Worm (Caenorhabditis elegans): ENCODE measurements around the gene cept-2.

Gene cept-2

ce11 chrV:14355738-14356368, 8.3 kb downstream of the cept-2 start, which contains the start of gene cyn-1:
cyn-1 (plus strand) TSS chrV:14356076.
- TF ChIP-seq ama-1 (optimal IDR thresholded peaks at IDR 0.05) = peak; percentile 20
- TF ChIP-seq ama-1 (GFP tag; optimal IDR thresholded peaks at IDR 0.05) = no peak
- peak; percentile 19 for TF ChIP-seq unc-130 (GFP tag; optimal IDR thresholded peaks at IDR 0.05)
- peak; percentile 75 for TF ChIP-seq dpl-1 (GFP tag; optimal IDR thresholded peaks at IDR 0.05)
- TF ChIP-seq ztf-26 (tag; optimal IDR thresholded peaks at IDR 0.05) = peak; percentile 42
- TF ChIP-seq F33H1.4 (GFP tag; IDR thresholded peaks at IDR 0.05) = 0 out of 2 replicates have a peak, but pooled peaks have one; percentile 52
- TF ChIP-seq hsf-1 (GFP tag; IDR thresholded peaks at IDR 0.05) = 0 out of 2 replicates have a peak, but pooled peaks have one; percentile 9
- no peak for TF ChIP-seq Y95B8A.8 (GFP tag; IDR thresholded peaks at IDR 0.05)
- peak; percentile 82 for TF ChIP-seq B0336.3 (GFP tag; IDR thresholded peaks at IDR 0.05)
- no peak for TF ChIP-seq rec-8 (tag; optimal IDR thresholded peaks at IDR 0.05)
- peak; percentile 45 for TF ChIP-seq xnd-1 (tag; optimal IDR thresholded peaks at IDR 0.05)
- peak; percentile 96 for TF ChIP-seq ztf-18 (tag; optimal IDR thresholded peaks at IDR 0.05)
- no peak for TF ChIP-seq F37B4.10 (GFP tag; IDR thresholded peaks at IDR 0.05)
- peak; percentile 53 for TF ChIP-seq hmg-1.2 (GFP tag; IDR thresholded peaks at IDR 0.05)
- TF ChIP-seq madf-3 (GFP tag; IDR thresholded peaks at IDR 0.05) = no peak
- no peak for TF ChIP-seq F49E8.2 (tag; optimal IDR thresholded peaks at IDR 0.05; ENCODE audit: insufficient read depth)
- TF ChIP-seq him-1 (tag; optimal IDR thresholded peaks at IDR 0.05) = peak; percentile 59
- TF ChIP-seq attf-5 (GFP tag; optimal IDR thresholded peaks at IDR 0.05) = peak; percentile 32
- peak; percentile 55 for TF ChIP-seq hrde-1 (tag; optimal IDR thresholded peaks at IDR 0.05; ENCODE audit: borderline replicate concordance)
- TF ChIP-seq F23B12.7 (tag; optimal IDR thresholded peaks at IDR 0.05; ENCODE audit: insufficient read depth) = peak; percentile 58
- TF ChIP-seq nfyb-1 (GFP tag; IDR thresholded peaks at IDR 0.05) = peak; percentile 70
- TF ChIP-seq nhr-179 (tag; optimal IDR thresholded peaks at IDR 0.05) = no peak
- TF ChIP-seq ceh-91 (GFP tag; IDR thresholded peaks at IDR 0.05) = 0 out of 2 replicates have a peak, but pooled peaks have one; percentile 11
- no peak for TF ChIP-seq ceh-27 (GFP tag; optimal IDR thresholded peaks at IDR 0.05)
- peak; percentile 34; the same call in 1 of the 2 replicates for TF ChIP-seq madf-8 (GFP tag; conservative IDR thresholded peaks at IDR 0.05)
- peak; percentile 54; the same call in 1 of the 2 replicates for TF ChIP-seq D2030.7 (GFP tag; IDR thresholded peaks at IDR 0.05)
- no peak for TF ChIP-seq F55B11.4 (tag; optimal IDR thresholded peaks at IDR 0.05; ENCODE audit: borderline replicate concordance, insufficient read depth)
- TF ChIP-seq F10E7.11 (tag; optimal IDR thresholded peaks at IDR 0.05) = no peak
- TF ChIP-seq snpc-4 (GFP tag; optimal IDR thresholded peaks at IDR 0.05) = no peak
- peak; percentile 42 to 75 (median 59) for TF ChIP-seq snpc-4 (tag; optimal IDR thresholded peaks at IDR 0.05)
- TF ChIP-seq mcd-1 (GFP tag; IDR thresholded peaks at IDR 0.05) = peak; percentile 82
- peak; percentile 67 for TF ChIP-seq dox-1 (GFP tag; IDR thresholded peaks at IDR 0.05)
- no peak for TF ChIP-seq F52B5.7 (tag; optimal IDR thresholded peaks at IDR 0.05)
- TF ChIP-seq lin-40 (tag; optimal IDR thresholded peaks at IDR 0.05) = peak; percentile 81
- peak; percentile 25; the same call in 1 of the 2 replicates for TF ChIP-seq K11D2.4 (GFP tag; IDR thresholded peaks at IDR 0.05)
- TF ChIP-seq snpc-1.1 (tag; optimal IDR thresholded peaks at IDR 0.05; ENCODE audit: insufficient read depth) = peak; percentile 43
- TF ChIP-seq Y79H2A.3 (GFP tag; conservative IDR thresholded peaks at IDR 0.05) = 0 out of 2 replicates have a peak, but pooled peaks have one; percentile 23
- no peak for TF ChIP-seq ets-4 (GFP tag; optimal IDR thresholded peaks at IDR 0.05)
- no peak for TF ChIP-seq mxl-1 (tag; optimal IDR thresholded peaks at IDR 0.05)
- TF ChIP-seq ZK185.1 (tag; optimal IDR thresholded peaks at IDR 0.05; ENCODE audit: poor library complexity, severe bottlenecking) = peak; percentile 67
- no peak for TF ChIP-seq F57C9.4 (tag; optimal IDR thresholded peaks at IDR 0.05)
- peak; percentile 44; the same call in 1 of the 2 replicates for TF ChIP-seq ekl-4 (GFP tag; IDR thresholded peaks at IDR 0.05)
- no peak for TF ChIP-seq rpc-1 (optimal IDR thresholded peaks at IDR 0.05)
- no peak for TF ChIP-seq rpc-1 (tag; optimal IDR thresholded peaks at IDR 0.05)
- TF ChIP-seq rcor-1 (GFP tag; IDR thresholded peaks at IDR 0.05) = peak; percentile 53
- TF ChIP-seq efl-1 (GFP tag; optimal IDR thresholded peaks at IDR 0.05) = peak; percentile 81
- TF ChIP-seq sdz-38 (tag; optimal IDR thresholded peaks at IDR 0.05) = no peak
